Worm (Caenorhabditis elegans): ENCODE results near the gene baf-1.

baf-1 gene

ce11 chrIII:9441133-9441532 lies 26.1 kb upstream of the baf-1 start, which contains the start of gene emb-30:
emb-30 (minus strand) TSS chrIII:9441460.
- no peak for TF ChIP-seq pha-4 (tag; optimal IDR thresholded peaks at IDR 0.05)
- no peak for TF ChIP-seq unc-39 (tag; optimal IDR thresholded peaks at IDR 0.05)
- TF ChIP-seq lin-13 (tag; optimal IDR thresholded peaks at IDR 0.05), result no peak
- no peak for TF ChIP-seq ceh-43 (GFP tag; optimal IDR thresholded peaks at IDR 0.05)
- TF ChIP-seq tbx-8 (GFP tag; optimal IDR thresholded peaks at IDR 0.05), result no peak
- no peak for TF ChIP-seq ceh-39 (tag; optimal IDR thresholded peaks at IDR 0.05)
- no peak for TF ChIP-seq drap-1 (GFP tag; optimal IDR thresholded peaks at IDR 0.05)
- no peak for TF ChIP-seq M03D4.4 (tag; optimal IDR thresholded peaks at IDR 0.05)
- no peak for TF ChIP-seq mab-5 (tag; optimal IDR thresholded peaks at IDR 0.05)
- no peak for TF ChIP-seq nhr-76 (tag; optimal IDR thresholded peaks at IDR 0.05)
- no peak for TF ChIP-seq mls-2 (tag; optimal IDR thresholded peaks at IDR 0.05)
- no peak for TF ChIP-seq nhr-28 (tag; optimal IDR thresholded peaks at IDR 0.05)
- TF ChIP-seq ceh-83 (GFP tag; optimal IDR thresholded peaks at IDR 0.05), result no peak
- TF ChIP-seq mep-1 (tag; optimal IDR thresholded peaks at IDR 0.05), result no peak
- TF ChIP-seq sptf-1 (tag; optimal IDR thresholded peaks at IDR 0.05), result no peak
- TF ChIP-seq sem-2 (GFP tag; optimal IDR thresholded peaks at IDR 0.05), result no peak
- TF ChIP-seq ham-2 (GFP tag; optimal IDR thresholded peaks at IDR 0.05), result no peak
- TF ChIP-seq flh-1 (GFP tag; optimal IDR thresholded peaks at IDR 0.05), result no peak

ce11 chrIII:9442846-9443245 lies 24.4 kb upstream of the baf-1 start:
- TF ChIP-seq elt-1 (tag; optimal IDR thresholded peaks at IDR 0.05; ENCODE audit: borderline replicate concordance, insufficient read depth) (no peak), unc-39 (tag; optimal IDR thresholded peaks at IDR 0.05) (no peak), nhr-76 (tag; optimal IDR thresholded peaks at IDR 0.05) (no peak), drap-1 (GFP tag; optimal IDR thresholded peaks at IDR 0.05) (no peak), ham-2 (GFP tag; optimal IDR thresholded peaks at IDR 0.05) (no peak)

ce11 chrIII:9443417-9444027 lies 23.7 kb upstream of the baf-1 start, which contains the start of gene pir-2:
pir-2 (minus strand) TSS chrIII:9443634.
- TF ChIP-seq nhr-237 (tag; optimal IDR thresholded peaks at IDR 0.05), result peak; percentile 65
- peak; percentile 93 for TF ChIP-seq ceh-39 (tag; optimal IDR thresholded peaks at IDR 0.05)
- no peak for TF ChIP-seq mab-5 (tag; optimal IDR thresholded peaks at IDR 0.05)
- TF ChIP-seq lin-13 (tag; optimal IDR thresholded peaks at IDR 0.05), result peak; percentile 28
- TF ChIP-seq unc-62 (GFP tag; optimal IDR thresholded peaks at IDR 0.05), result peak; percentile 74
- TF ChIP-seq lin-32 (GFP tag; optimal IDR thresholded peaks at IDR 0.05), result peak; percentile 83
- TF ChIP-seq mep-1 (tag; optimal IDR thresholded peaks at IDR 0.05), result peak; percentile 88
- TF ChIP-seq lsy-2 (tag; optimal IDR thresholded peaks at IDR 0.05), result peak; percentile 85
- TF ChIP-seq zip-8 (tag; optimal IDR thresholded peaks at IDR 0.05), result no peak
- no peak for TF ChIP-seq tbx-8 (GFP tag; optimal IDR thresholded peaks at IDR 0.05)
- peak; percentile 83 for TF ChIP-seq pha-4 (tag; optimal IDR thresholded peaks at IDR 0.05)
- TF ChIP-seq elt-3 (tag; optimal IDR thresholded peaks at IDR 0.05), result peak; percentile 8
- TF ChIP-seq unc-39 (tag; optimal IDR thresholded peaks at IDR 0.05), result no peak
- no peak for TF ChIP-seq nhr-12 (tag; optimal IDR thresholded peaks at IDR 0.05)
- TF ChIP-seq nhr-28 (tag; optimal IDR thresholded peaks at IDR 0.05), result no peak
- TF ChIP-seq blmp-1 (tag; optimal IDR thresholded peaks at IDR 0.05), result no peak
- TF ChIP-seq flh-1 (GFP tag; optimal IDR thresholded peaks at IDR 0.05), result no peak
- TF ChIP-seq sptf-1 (tag; optimal IDR thresholded peaks at IDR 0.05), result peak; percentile 73
- TF ChIP-seq bed-3 (GFP tag; optimal IDR thresholded peaks at IDR 0.05), result no peak
- no peak for TF ChIP-seq ceh-43 (GFP tag; optimal IDR thresholded peaks at IDR 0.05)
- TF ChIP-seq nhr-2 (tag; optimal IDR thresholded peaks at IDR 0.05), result peak; percentile 12
- peak; percentile 32 for TF ChIP-seq drap-1 (GFP tag; optimal IDR thresholded peaks at IDR 0.05)
- TF ChIP-seq elt-1 (tag; optimal IDR thresholded peaks at IDR 0.05; ENCODE audit: borderline replicate concordance, insufficient read depth), result no peak
- TF ChIP-seq snpc-4 (tag; optimal IDR thresholded peaks at IDR 0.05), result no peak
- peak; percentile 69 for TF ChIP-seq ham-2 (GFP tag; optimal IDR thresholded peaks at IDR 0.05)
- peak; percentile 94 for TF ChIP-seq cnd-1 (tag; optimal IDR thresholded peaks at IDR 0.05)
- peak; percentile 66 for TF ChIP-seq mls-2 (tag; optimal IDR thresholded peaks at IDR 0.05)
- peak; percentile 98 for TF ChIP-seq hlh-1 (tag; optimal IDR thresholded peaks at IDR 0.05)
- TF ChIP-seq nhr-76 (tag; optimal IDR thresholded peaks at IDR 0.05), result no peak
- peak; percentile 63 for TF ChIP-seq ztf-11 (tag; optimal IDR thresholded peaks at IDR 0.05)
- no peak for TF ChIP-seq sem-2 (GFP tag; optimal IDR thresholded peaks at IDR 0.05)
- peak; percentile 66 for TF ChIP-seq ceh-83 (GFP tag; optimal IDR thresholded peaks at IDR 0.05)
- peak; percentile 84 for TF ChIP-seq ces-1 (GFP tag; optimal IDR thresholded peaks at IDR 0.05)
- no peak for TF ChIP-seq M03D4.4 (tag; optimal IDR thresholded peaks at IDR 0.05)
- TF ChIP-seq unc-120 (tag; optimal IDR thresholded peaks at IDR 0.05; ENCODE audit: poor library complexity, severe bottlenecking), result peak; percentile 82
